Worm (Caenorhabditis elegans) whole organism, L3 larva: ENCODE results near the gene skn-1.

ENCODE experiments used
- ama-1 ChIP-seq: fragments of 150-350 bp; optimal IDR thresholded peaks from 2 replicates; lab custom pipeline; 2018
- elt-3 ChIP-seq, 3 experiments: fragments of 150-350 bp in 1 of 3; sonication (generic microtip) in 2 of 3; optimal IDR thresholded peaks; 2 replicates in 2 of 3; 4 replicates in 1 of 3; lab custom pipeline; 2014 to 2017; ENCODE audit warnings: missing biosample characterization in 3 of 3, missing genetic modification characterization in 3 of 3
- jun-1 ChIP-seq: fragments of 150-350 bp; optimal IDR thresholded peaks from 2 replicates; lab custom pipeline; 2014; ENCODE audit warnings: missing biosample characterization, missing genetic modification reagents, missing genetic modification characterization
- nfya-1 ChIP-seq: sonication (generic microtip); optimal IDR thresholded peaks from 2 replicates; lab custom pipeline; 2017; ENCODE audit warnings: missing genetic modification characterization, mild to moderate bottlenecking, missing compliant biosample characterization, antibody characterized with exemption, moderate library complexity; ENCODE audit not compliant: insufficient read depth
- unc-62 ChIP-seq: fragments of 150-350 bp; sonication (generic microtip); optimal IDR thresholded peaks from 4 replicates; lab custom pipeline; 2014; ENCODE audit warnings: missing biosample characterization, missing genetic modification reagents, missing genetic modification characterization
- ztf-11 ChIP-seq: fragments of 150-350 bp; optimal IDR thresholded peaks from 2 replicates; lab custom pipeline; 2014; ENCODE audit warnings: missing biosample characterization, missing genetic modification characterization

ce11 chrIV:5708796-5709195 is 48.6 kb upstream of the skn-1 start, which contains the start of gene C55C3.1:
- TF ChIP-seq ama-1 (lab: Kevin White, UChicago), result no peak
- TF ChIP-seq ztf-11, result no peak
- TF ChIP-seq elt-3 (tag; optimal IDR thresholded peaks at IDR 0.05; lab: Kevin White, UChicago), result peak in 1 of 3 experiments; percentile 46
- no peak for TF ChIP-seq unc-62
- TF ChIP-seq nfya-1 (tag; lab: Kevin White, UChicago), result no peak
- no peak for TF ChIP-seq jun-1 (tag; lab: Kevin White, UChicago)
